Worm (Caenorhabditis elegans) whole organism, young adult: ENCODE results near the gene Y5F2A.4.

Experiments
- F33H1.4 ChIP-seq: fragments of 200-800 bp; sonication (Bioruptor generic); IDR thresholded peaks from 2 replicates; pipeline ENCODE4 v1.3.6; 2022; ENCODE audit warnings: missing genetic modification reagents, missing genetic modification characterization, missing compliant biosample characterization
- F39B2.1 ChIP-seq: fragments of 200-800 bp; sonication (Bioruptor generic); IDR thresholded peaks from 2 replicates; pipeline ENCODE4 v1.3.6; 2022; ENCODE audit warnings: missing genetic modification reagents, missing genetic modification characterization, missing compliant biosample characterization
- ceh-100 ChIP-seq: fragments of 200-800 bp; sonication (Bioruptor generic); IDR thresholded peaks from 2 replicates; pipeline ENCODE4 v1.3.6; 2022; ENCODE audit warnings: missing genetic modification reagents, missing genetic modification characterization, missing compliant biosample characterization
- ceh-40 ChIP-seq: fragments of 200-800 bp; sonication (Bioruptor generic); IDR thresholded peaks from 2 replicates; pipeline ENCODE4 v1.3.6; 2022; ENCODE audit warnings: missing genetic modification characterization, missing compliant biosample characterization
- chd-7 ChIP-seq: sonication (generic microtip); optimal IDR thresholded peaks from 2 replicates; lab custom pipeline; 2016; ENCODE audit warnings: mild to moderate bottlenecking, missing genetic modification characterization, moderate library complexity, missing compliant biosample characterization
- dpl-1 ChIP-seq: fragments of 150-350 bp; optimal IDR thresholded peaks from 2 replicates; lab custom pipeline; 2014; ENCODE audit warnings: missing biosample characterization, missing genetic modification reagents, missing genetic modification characterization
- egrh-3 ChIP-seq: fragments of 200-800 bp; sonication (Bioruptor generic); IDR thresholded peaks from 2 replicates; pipeline ENCODE4 v1.3.6; 2022; ENCODE audit warnings: missing genetic modification reagents, missing genetic modification characterization, missing compliant biosample characterization
- him-1 ChIP-seq: sonication (generic microtip); optimal IDR thresholded peaks from 2 replicates; lab custom pipeline; 2016; ENCODE audit warnings: missing genotype, missing genetic modification reagents, missing genetic modification characterization, missing compliant biosample characterization
- hsf-1 ChIP-seq: fragments of 200-800 bp; sonication (Bioruptor generic); IDR thresholded peaks from 2 replicates; pipeline ENCODE4 v1.3.6; 2022; ENCODE audit warnings: missing genetic modification reagents, missing genetic modification characterization, missing compliant biosample characterization
- snpc-1.3 ChIP-seq: sonication (generic microtip); optimal IDR thresholded peaks from 2 replicates; lab custom pipeline; 2017; ENCODE audit warnings: missing genetic modification characterization, mild to moderate bottlenecking, missing compliant biosample characterization, antibody characterized with exemption, moderate library complexity, missing genotype, missing genetic modification reagents; ENCODE audit not compliant: insufficient read depth

- no peak for TF ChIP-seq chd-7
- no peak for TF ChIP-seq egrh-3
- no peak for TF ChIP-seq dpl-1 (GFP tag; lab: Kevin White, UChicago)
- TF ChIP-seq him-1 (tag; lab: Kevin White, UChicago): no peak
- TF ChIP-seq hsf-1 (GFP tag; lab: Robert Waterston, UW): no peak
- no peak for TF ChIP-seq ceh-100 (GFP tag; lab: Robert Waterston, UW)
- no peak for TF ChIP-seq F39B2.1 (GFP tag; lab: Robert Waterston, UW)
- TF ChIP-seq snpc-1.3 (tag; lab: Kevin White, UChicago): no peak
- no peak for TF ChIP-seq F33H1.4 (GFP tag; lab: Robert Waterston, UW)
- no peak for TF ChIP-seq ceh-40 (GFP tag; lab: Robert Waterston, UW)
Measured at ce11 chrIV:11094974-11095373, 16.6 kb upstream of the Y5F2A.4 start, which contains the start of gene M7.8.
